Worm (Caenorhabditis elegans): Measurements from ENCODE around the gene F54D5.23.

- no peak for TF ChIP-seq snpc-4 (tag; optimal IDR thresholded peaks at IDR 0.05)
- TF ChIP-seq nhr-237 (tag; optimal IDR thresholded peaks at IDR 0.05) = no peak
- TF ChIP-seq zip-8 (tag; optimal IDR thresholded peaks at IDR 0.05) = no peak
- no peak for TF ChIP-seq unc-62 (GFP tag; optimal IDR thresholded peaks at IDR 0.05)
- TF ChIP-seq elt-3 (tag; optimal IDR thresholded peaks at IDR 0.05) = no peak
- no peak for TF ChIP-seq lin-32 (GFP tag; optimal IDR thresholded peaks at IDR 0.05)
- TF ChIP-seq drap-1 (GFP tag; optimal IDR thresholded peaks at IDR 0.05) = no peak
These were observed 35.4 kb downstream of the F54D5.23 start, which contains the start of gene mdt-8 for ce11 chrII:11533716-11534115.
